Fruit fly (Drosophila melanogaster): Measurements from ENCODE around the gene U2af38.

The U2af38 gene

dm6 chr2L:247845-248473 is 46.5 kb downstream of the U2af38 start (continued):
- TF ChIP-seq CG13894 (tag; optimal IDR thresholded peaks at IDR 0.05) (peak; percentile 7), MTF-1 (GFP tag; optimal IDR thresholded peaks at IDR 0.05; ENCODE audit: borderline replicate concordance) (no peak), HHEX (GFP tag; optimal IDR thresholded peaks at IDR 0.05) (peak; percentile 73), psq (GFP tag; optimal IDR thresholded peaks at IDR 0.05) (peak; percentile 27), sug (tag; optimal IDR thresholded peaks at IDR 0.05) (peak; percentile 55), Bgb (GFP tag; IDR thresholded peaks at IDR 0.05; ENCODE audit: partially characterized antibody) (peak; percentile 42; the same call in 1 of the 2 replicates), ind (GFP tag; optimal IDR thresholded peaks at IDR 0.05) (peak; percentile 62), hth (optimal IDR thresholded peaks at IDR 0.05) (no peak), CG11504 (tag; optimal IDR thresholded peaks at IDR 0.05) (peak; percentile 66), CG7745 (tag; optimal IDR thresholded peaks at IDR 0.05) (no peak), CG17912 (GFP tag; optimal IDR thresholded peaks at IDR 0.05) (no peak), sisA (GFP tag; IDR thresholded peaks at IDR 0.05) (0 out of 2 replicates have a peak, but pooled peaks have one; percentile 12), CG8290 (GFP tag; optimal IDR thresholded peaks at IDR 0.05) (no peak), CG8290 (tag; optimal IDR thresholded peaks at IDR 0.05) (peak in 1 of 2 experiments; percentile 37), nau (GFP tag; optimal IDR thresholded peaks at IDR 0.05) (peak; percentile 31), CG8478 (optimal IDR thresholded peaks at IDR 0.05) (no peak), Xbp1 (GFP tag; optimal IDR thresholded peaks at IDR 0.05) (peak; percentile 48), Ptx1 (GFP tag; IDR thresholded peaks at IDR 0.05) (peak; percentile 55), CG7372 (GFP tag; IDR thresholded peaks at IDR 0.05) (no peak), ranshi (GFP tag; IDR thresholded peaks at IDR 0.05) (peak; percentile 56; the same call in 1 of the 2 replicates), Pdp1 (GFP tag; optimal IDR thresholded peaks at IDR 0.05) (no peak), exex (tag; optimal IDR thresholded peaks at IDR 0.05) (peak; percentile 44), prd (optimal IDR thresholded peaks at IDR 0.05) (no peak), prd (GFP tag; IDR thresholded peaks at IDR 0.05) (peak; percentile 43), CG9215 (GFP tag; IDR thresholded peaks at IDR 0.05) (peak; percentile 61; the same call in 1 of the 2 replicates), Deaf1 (tag; optimal IDR thresholded peaks at IDR 0.05) (peak; percentile 45), CG14441 (GFP tag; IDR thresholded peaks at IDR 0.05) (0 out of 2 replicates have a peak, but pooled peaks have one; percentile 38), CG12071 (GFP tag; optimal IDR thresholded peaks at IDR 0.05) (peak; percentile 9), CG7987 (GFP tag; optimal IDR thresholded peaks at IDR 0.05) (no peak), disco-r (GFP tag; optimal IDR thresholded peaks at IDR 0.05) (peak; percentile 13), CG8924 (tag; optimal IDR thresholded peaks at IDR 0.05) (peak; percentile 53), HLHmδ (GFP tag; optimal IDR thresholded peaks at IDR 0.05) (no peak), CG12391 (tag; optimal IDR thresholded peaks at IDR 0.05) (peak; percentile 60), ap (GFP tag; IDR thresholded peaks at IDR 0.05) (no peak), Bteb2 (GFP tag; optimal IDR thresholded peaks at IDR 0.05) (no peak), CG15269 (tag; optimal IDR thresholded peaks at IDR 0.05) (peak; percentile 62), D19B (GFP tag; optimal IDR thresholded peaks at IDR 0.05) (peak; percentile 73), CG10267 (tag; optimal IDR thresholded peaks at IDR 0.05) (peak; percentile 42), CG3407 (GFP tag; optimal IDR thresholded peaks at IDR 0.05) (peak; percentile 9), Nf-YB (GFP tag; optimal IDR thresholded peaks at IDR 0.05) (peak; percentile 51), Adf1 (GFP tag; IDR thresholded peaks at IDR 0.05) (peak; percentile 80), CG31441 (GFP tag; IDR thresholded peaks at IDR 0.05) (peak; percentile 70), CG11247 (GFP tag; IDR thresholded peaks at IDR 0.05) (no peak), CG7786 (GFP tag; optimal IDR thresholded peaks at IDR 0.05) (peak; percentile 39), lola (GFP tag; optimal IDR thresholded peaks at IDR 0.05) (peak in 1 of 3 experiments; percentile 27), cato (GFP tag; optimal IDR thresholded peaks at IDR 0.05; ENCODE audit: borderline replicate concordance) (peak; percentile 7), Gug (GFP tag; IDR thresholded peaks at IDR 0.05) (peak; percentile 8; the same call in 2 of the 4 replicates), shn (GFP tag; optimal IDR thresholded peaks at IDR 0.05) (no peak), CG13287 (GFP tag; IDR thresholded peaks at IDR 0.05; ENCODE audit: partially characterized antibody) (0 out of 2 replicates have a peak, but pooled peaks have one; percentile 7), CG9817 (tag; optimal IDR thresholded peaks at IDR 0.05) (peak; percentile 38)
